Fruit fly (Drosophila melanogaster): ENCODE data around the gene CG14569.

The CG14569 gene

dm6 chr3L:21731104-21731600, at the start of gene CG14569:
TSS of gene CG14569 (minus strand) at chr3L:21731550.
- no peak for TF ChIP-seq CG17801 (GFP tag; optimal IDR thresholded peaks at IDR 0.05; ENCODE audit: partially characterized antibody)

- no peak for TF ChIP-seq CG17801 (GFP tag; optimal IDR thresholded peaks at IDR 0.05; ENCODE audit: partially characterized antibody)
Observed at dm6 chr3L:21773855-21774254, 42.5 kb upstream of the CG14569 start.

dm6 chr3L:21770328-21770727, 39.0 kb upstream of the CG14569 start, which contains the start of gene Syn1:
TSS of gene Syn1 (minus strand) at chr3L:21770534.
- TF ChIP-seq CG17801 (GFP tag; optimal IDR thresholded peaks at IDR 0.05; ENCODE audit: partially characterized antibody): peak; percentile 11

- TF ChIP-seq CG17801 (GFP tag; optimal IDR thresholded peaks at IDR 0.05; ENCODE audit: partially characterized antibody): no peak
Observed at dm6 chr3L:21769515-21769914, 38.2 kb upstream of the CG14569 start, which contains the start of gene CG7370. TSS of gene CG7370 (plus strand) at chr3L:21769815.

- TF ChIP-seq CG17801 (GFP tag; optimal IDR thresholded peaks at IDR 0.05; ENCODE audit: partially characterized antibody): no peak
Observed at dm6 chr3L:21765931-21766330, 34.6 kb upstream of the CG14569 start.

DNA sequence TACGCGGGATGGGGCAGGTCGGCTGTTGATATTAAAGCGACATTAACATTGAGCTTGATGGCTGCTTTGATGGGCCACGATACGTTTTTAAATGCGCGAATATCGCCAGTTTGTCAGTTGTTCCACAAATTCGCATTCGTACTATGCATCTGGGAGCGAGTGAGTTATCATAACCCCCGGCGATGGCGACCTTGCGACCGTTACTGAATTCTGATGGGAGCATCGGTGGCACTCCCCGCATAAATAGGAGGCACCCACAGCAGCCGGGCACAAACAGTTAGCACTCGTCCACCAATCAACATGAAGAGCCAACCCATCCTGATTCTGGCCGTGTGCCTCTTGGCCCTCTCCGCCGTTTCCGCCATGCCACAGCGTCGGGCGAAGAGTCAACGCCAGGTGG, 25.5 kb upstream of the CG14569 start, which contains the start of gene CG14564:
Gene CG14564 (plus strand): TSS at position 301 of the 400 bp plus-strand sequence.
- TF ChIP-seq CG17801 (GFP tag; optimal IDR thresholded peaks at IDR 0.05; ENCODE audit: partially characterized antibody): no peak

DNA sequence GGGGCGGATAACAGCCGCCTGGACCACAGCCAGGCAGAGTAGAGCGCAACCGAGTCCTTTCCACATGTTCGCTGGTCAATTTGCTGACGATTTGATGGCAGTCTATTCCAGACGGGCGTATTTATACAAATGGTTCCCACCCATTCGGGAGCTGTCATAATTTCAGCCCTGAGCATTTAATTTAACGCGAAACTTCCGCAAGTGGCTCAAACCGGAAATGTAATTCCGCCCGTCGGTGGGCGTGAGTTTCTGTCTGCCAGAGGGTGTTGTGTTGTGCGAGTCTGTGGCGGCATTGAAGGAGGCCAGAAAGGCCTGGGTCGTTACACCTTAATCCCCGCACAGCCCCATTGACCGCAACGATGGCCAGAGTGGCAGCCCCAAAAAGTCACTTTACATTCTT, 12.8 kb upstream of the CG14569 start, which contains the start of gene CG14565:
Gene CG14565 (minus strand): TSS at position 101 of the 400 bp plus-strand sequence.
- no peak for TF ChIP-seq CG17801 (GFP tag; optimal IDR thresholded peaks at IDR 0.05; ENCODE audit: partially characterized antibody)

dm6 chr3L:21741234-21741633, 9.9 kb upstream of the CG14569 start, which contains the start of gene CG14572:
TSS of gene CG14572 (plus strand) at chr3L:21741534.
- no peak for TF ChIP-seq CG17801 (GFP tag; optimal IDR thresholded peaks at IDR 0.05; ENCODE audit: partially characterized antibody)

DNA sequence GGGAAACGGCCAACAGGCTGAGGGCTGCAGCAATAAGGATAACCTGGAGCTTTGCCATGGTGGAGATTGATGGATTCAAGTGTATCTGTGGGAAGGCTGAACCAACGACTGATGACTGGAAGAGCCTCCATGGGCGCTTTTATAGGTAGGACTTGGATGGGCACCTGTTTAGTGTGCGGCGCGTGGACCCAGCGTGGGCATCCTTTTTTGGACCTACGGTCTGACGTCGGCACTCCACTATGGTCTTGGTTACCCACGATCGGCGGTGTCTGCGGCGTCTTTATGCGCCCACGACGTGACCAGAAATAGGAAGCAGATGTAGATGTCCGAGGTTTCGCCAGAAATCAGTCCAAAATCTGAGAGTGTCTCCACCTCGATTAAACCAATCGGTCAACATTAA, 8.9 kb upstream of the CG14569 start, which contains the start of gene CG14566:
Gene CG14566 (minus strand): TSS at position 101 of the 400 bp plus-strand sequence.
- TF ChIP-seq CG17801 (GFP tag; optimal IDR thresholded peaks at IDR 0.05; ENCODE audit: partially characterized antibody): no peak

dm6 chr3L:21739017-21739730, 7.8 kb upstream of the CG14569 start:
- no peak for TF ChIP-seq CG17801 (GFP tag; optimal IDR thresholded peaks at IDR 0.05; ENCODE audit: partially characterized antibody)

- TF ChIP-seq CG17801 (GFP tag; optimal IDR thresholded peaks at IDR 0.05; ENCODE audit: partially characterized antibody): no peak
Observed at dm6 chr3L:21738175-21739016, 7.0 kb upstream of the CG14569 start, which contains the start of gene CG14567. TSS of gene CG14567 (minus strand) at chr3L:21738430.

DNA sequence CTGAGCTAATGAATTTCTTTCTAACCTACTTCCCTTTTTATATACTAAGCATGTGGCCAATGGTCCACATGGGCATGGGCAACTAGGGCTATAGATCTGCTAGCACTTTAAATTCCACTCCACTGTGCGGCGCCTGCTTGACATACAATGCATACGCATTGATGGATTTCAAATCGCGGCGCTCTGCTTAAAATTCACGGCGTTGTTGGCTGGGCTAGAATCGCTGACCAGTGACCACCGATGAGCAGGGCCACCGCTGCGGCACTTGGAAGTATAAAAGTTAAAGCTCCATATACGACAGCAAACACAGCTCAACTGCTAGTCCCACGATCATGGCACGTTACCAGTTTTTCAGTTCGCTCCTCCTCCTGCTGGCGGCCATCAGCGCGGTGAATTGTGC, 2.4 kb upstream of the CG14569 start, which contains the start of gene CG14573:
Gene CG14573 (plus strand): TSS at position 301 of the 400 bp plus-strand sequence.
- no peak for TF ChIP-seq CG17801 (GFP tag; optimal IDR thresholded peaks at IDR 0.05; ENCODE audit: partially characterized antibody)

DNA sequence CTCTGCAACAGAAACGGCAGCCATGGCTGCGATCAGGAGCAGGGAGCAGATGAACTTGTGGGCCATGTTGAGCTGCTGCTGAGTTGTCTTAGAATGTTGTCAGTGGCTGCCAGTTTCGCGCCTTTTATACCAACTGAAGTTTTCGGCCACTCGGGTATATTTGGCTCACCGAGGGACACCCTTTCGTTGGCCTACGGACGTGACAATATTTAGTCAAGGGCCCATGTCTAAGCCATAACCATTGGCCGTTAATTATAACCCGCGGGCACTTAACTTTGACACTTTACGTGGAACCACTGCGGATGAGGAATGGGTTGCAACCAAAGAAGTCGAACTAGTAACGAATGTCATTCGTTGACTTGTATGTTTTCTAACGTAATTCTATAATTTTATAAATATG, 2.0 kb upstream of the CG14569 start, which contains the start of gene CG14568:
Gene CG14568 (minus strand): TSS at position 101 of the 400 bp plus-strand sequence.
- no peak for TF ChIP-seq CG17801 (GFP tag; optimal IDR thresholded peaks at IDR 0.05; ENCODE audit: partially characterized antibody)

dm6 chr3L:21730354-21730753, 996 bp downstream of the CG14569 start, which contains the start of gene CG14570:
TSS of gene CG14570 (minus strand) at chr3L:21730454.
- no peak for TF ChIP-seq CG17801 (GFP tag; optimal IDR thresholded peaks at IDR 0.05; ENCODE audit: partially characterized antibody)

- TF ChIP-seq CG17801 (GFP tag; optimal IDR thresholded peaks at IDR 0.05; ENCODE audit: partially characterized antibody): peak; percentile 65
Observed at dm6 chr3L:21728616-21729047, 2.7 kb downstream of the CG14569 start, which contains the start of the genes CG11247 and Polr2H. TSS of gene CG11247 (minus strand) at chr3L:21728806. TSS of gene Polr2H (plus strand) at chr3L:21728932.
